Worm (Caenorhabditis elegans): ENCODE data around the gene K02C4.3.

- TF ChIP-seq tab-1 (GFP tag; IDR thresholded peaks at IDR 0.05) (no peak), med-1 (GFP tag; optimal IDR thresholded peaks at IDR 0.05; ENCODE audit: insufficient read depth) (no peak), ztf-23 (GFP tag; IDR thresholded peaks at IDR 0.05) (no peak), T22C8.4 (GFP tag; IDR thresholded peaks at IDR 0.05) (no peak)
Measured at ce11 chrII:8086803-8087202, at the start of gene K02C4.3.
